Worm (Caenorhabditis elegans): ENCODE data around the gene T28D9.4.

Gene T28D9.4

DNA sequence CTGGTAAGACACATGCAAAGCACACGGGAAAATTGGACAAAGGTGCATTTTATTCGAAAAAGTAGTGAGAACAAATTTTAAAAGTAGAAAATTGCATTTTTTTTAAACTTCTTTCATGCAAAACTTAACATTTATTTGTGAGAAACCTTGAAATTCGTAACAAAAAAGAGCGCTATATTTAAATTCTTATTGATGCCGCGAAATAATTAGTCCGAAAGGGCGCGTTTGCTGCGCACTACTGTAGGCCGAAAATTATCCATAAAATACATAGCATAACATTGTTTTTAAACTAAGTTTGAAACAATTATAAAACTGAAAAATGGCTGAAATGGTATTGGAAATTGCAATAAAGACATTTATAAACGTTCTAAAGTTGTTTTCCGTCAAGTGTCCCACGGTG lies 42.9 kb downstream of the T28D9.4 start (continued):
- no peak for TF ChIP-seq snpc-4 (GFP tag; optimal IDR thresholded peaks at IDR 0.05)
- TF ChIP-seq snpc-4 (tag; optimal IDR thresholded peaks at IDR 0.05), result no peak
- TF ChIP-seq F57C9.4 (tag; optimal IDR thresholded peaks at IDR 0.05), result no peak
- no peak for TF ChIP-seq F37B4.10 (GFP tag; IDR thresholded peaks at IDR 0.05)
- TF ChIP-seq F57A8.1 (GFP tag; optimal IDR thresholded peaks at IDR 0.05), result no peak
- TF ChIP-seq hsf-1 (GFP tag; IDR thresholded peaks at IDR 0.05), result no peak
- no peak for TF ChIP-seq dox-1 (GFP tag; IDR thresholded peaks at IDR 0.05)
- TF ChIP-seq F52B5.7 (tag; optimal IDR thresholded peaks at IDR 0.05), result no peak
- TF ChIP-seq ZK185.1 (tag; optimal IDR thresholded peaks at IDR 0.05; ENCODE audit: poor library complexity, severe bottlenecking), result no peak
- TF ChIP-seq B0019.2 (GFP tag; conservative IDR thresholded peaks at IDR 0.05), result no peak
- TF ChIP-seq ceh-79 (tag; optimal IDR thresholded peaks at IDR 0.05), result no peak
- peak in 1 of 3 experiments; percentile 67 for TF ChIP-seq lin-35 (GFP tag; optimal IDR thresholded peaks at IDR 0.05)
- no peak for TF ChIP-seq Y53G8AR.9 (GFP tag; conservative IDR thresholded peaks at IDR 0.05)
- no peak for TF ChIP-seq die-1 (tag; optimal IDR thresholded peaks at IDR 0.05)
- TF ChIP-seq ztf-6 (GFP tag; IDR thresholded peaks at IDR 0.05), result no peak
- TF ChIP-seq sdz-38 (tag; optimal IDR thresholded peaks at IDR 0.05), result no peak

DNA sequence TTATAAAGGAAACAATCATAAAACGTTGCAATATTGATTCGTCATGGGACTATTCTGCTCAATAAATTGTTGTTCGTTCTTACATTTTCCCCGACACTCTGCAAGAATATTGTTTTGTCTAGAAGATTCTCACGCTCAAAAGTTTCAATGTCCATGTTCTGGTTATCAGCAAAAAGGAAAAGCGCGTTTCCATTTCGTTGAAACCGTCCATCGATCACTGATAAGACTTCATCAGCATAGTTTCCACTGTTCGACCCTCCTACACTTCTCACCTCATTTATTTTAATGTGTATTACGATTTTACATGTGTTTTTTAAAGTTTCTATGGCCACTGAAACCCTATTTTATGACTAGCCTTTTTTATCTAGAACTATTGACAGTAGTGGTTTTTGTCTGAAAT lies 43.3 kb downstream of the T28D9.4 start:
- TF ChIP-seq nhr-80 (tag; optimal IDR thresholded peaks at IDR 0.05), result peak; percentile 68
- TF ChIP-seq ztf-18 (tag; optimal IDR thresholded peaks at IDR 0.05), result no peak
- no peak for TF ChIP-seq ceh-58 (GFP tag; IDR thresholded peaks at IDR 0.05)

DNA sequence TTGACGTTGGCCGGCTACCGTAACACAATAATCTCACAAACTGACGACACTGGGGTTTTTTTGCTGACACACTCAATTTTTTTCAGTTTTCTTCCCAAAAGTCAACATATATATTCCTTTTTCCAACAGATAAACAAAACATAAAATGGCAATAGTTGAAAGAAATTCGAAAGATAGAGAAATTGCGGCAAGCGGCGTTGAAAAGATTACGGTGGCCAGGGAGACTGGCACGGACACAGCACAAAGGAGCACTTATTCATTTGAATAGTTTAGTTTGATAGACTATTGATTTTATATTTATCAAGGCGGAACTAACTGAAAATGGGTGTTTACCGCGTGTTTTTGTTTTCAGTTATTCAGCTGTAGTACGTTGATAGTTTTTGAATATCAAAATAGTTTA lies 44.6 kb downstream of the T28D9.4 start, which contains the start of gene toe-2:
toe-2 (minus strand) TSS at position 70 of the 400 bp plus-strand sequence.
- TF ChIP-seq B0019.2 (GFP tag; conservative IDR thresholded peaks at IDR 0.05), result no peak
- no peak for TF ChIP-seq bed-2 (GFP tag; IDR thresholded peaks at IDR 0.05)
- TF ChIP-seq B0261.1 (tag; optimal IDR thresholded peaks at IDR 0.05), result no peak
- TF ChIP-seq F37B4.10 (GFP tag; IDR thresholded peaks at IDR 0.05), result no peak
- TF ChIP-seq hsf-1 (GFP tag; IDR thresholded peaks at IDR 0.05), result no peak
- TF ChIP-seq unc-62 (GFP tag; optimal IDR thresholded peaks at IDR 0.05), result no peak
- TF ChIP-seq hmg-20 (GFP tag; IDR thresholded peaks at IDR 0.05), result no peak
- no peak for TF ChIP-seq madf-10 (tag; optimal IDR thresholded peaks at IDR 0.05)
- TF ChIP-seq snpc-1.3 (tag; optimal IDR thresholded peaks at IDR 0.05; ENCODE audit: insufficient read depth), result no peak
- TF ChIP-seq lag-1 (GFP tag; IDR thresholded peaks at IDR 0.05), result no peak
- TF ChIP-seq rec-8 (tag; optimal IDR thresholded peaks at IDR 0.05), result no peak
- no peak for TF ChIP-seq ceh-91 (GFP tag; IDR thresholded peaks at IDR 0.05)
- no peak for TF ChIP-seq ztf-28 (GFP tag; IDR thresholded peaks at IDR 0.05)
- no peak for TF ChIP-seq cebp-2 (GFP tag; IDR thresholded peaks at IDR 0.05)
- TF ChIP-seq rpc-1 (optimal IDR thresholded peaks at IDR 0.05), result no peak
- no peak for TF ChIP-seq rpc-1 (tag; optimal IDR thresholded peaks at IDR 0.05)
- TF ChIP-seq ekl-4 (GFP tag; IDR thresholded peaks at IDR 0.05), result no peak
- no peak for TF ChIP-seq let-526 (GFP tag; IDR thresholded peaks at IDR 0.05)
- TF ChIP-seq aptf-3 (GFP tag; IDR thresholded peaks at IDR 0.05), result no peak
- no peak for TF ChIP-seq snpc-4 (GFP tag; optimal IDR thresholded peaks at IDR 0.05)
- no peak for TF ChIP-seq snpc-4 (tag; optimal IDR thresholded peaks at IDR 0.05)
- no peak for TF ChIP-seq attf-5 (GFP tag; optimal IDR thresholded peaks at IDR 0.05)
